Worm (Caenorhabditis elegans): ENCODE results near the gene hlh-10.

DNA sequence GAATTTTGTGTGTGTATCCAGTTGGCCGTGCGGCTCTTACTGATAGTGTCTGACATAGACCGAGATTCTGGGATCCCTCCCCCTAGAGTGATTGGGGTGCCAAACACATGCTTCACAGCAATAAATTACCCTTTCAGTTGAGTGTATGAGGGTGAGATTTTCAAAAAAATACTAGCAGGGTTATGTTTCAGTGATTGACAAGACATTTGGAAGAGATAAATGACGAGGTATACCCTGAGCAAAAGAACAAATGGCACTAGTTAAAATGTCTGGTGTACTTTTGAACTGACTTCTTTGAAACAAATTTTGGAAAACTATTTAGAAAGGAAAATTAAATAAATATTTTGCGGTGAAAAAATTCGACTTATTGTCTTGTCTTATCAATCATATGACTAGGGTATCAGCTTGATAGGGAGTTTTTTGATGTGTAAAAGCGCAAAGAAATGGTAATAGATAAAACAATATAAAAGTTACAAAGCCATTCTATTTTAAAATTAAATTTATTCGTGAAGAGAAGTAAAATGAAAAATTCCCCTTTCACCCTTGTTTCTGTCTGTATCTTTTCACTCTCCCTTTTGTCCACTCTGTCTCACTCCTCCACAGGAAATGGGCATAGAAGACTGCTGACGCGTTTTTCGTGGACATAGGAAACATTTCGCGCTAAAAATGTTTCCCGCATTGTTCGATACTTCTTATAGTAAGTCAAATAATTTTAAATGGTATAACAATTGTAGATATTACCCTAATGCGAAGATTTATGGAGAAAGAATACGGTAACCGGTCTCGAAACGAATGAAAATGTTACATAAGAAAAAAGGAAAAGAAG is 38.6 kb downstream of the hlh-10 start, which contains the start of gene glo-4:
- TF ChIP-seq him-1 (tag; optimal IDR thresholded peaks at IDR 0.05) (no peak), dao-5 (tag; optimal IDR thresholded peaks at IDR 0.05) (no peak)

Data from whole organism, L4/young adult.